Worm (Caenorhabditis elegans): ENCODE data around the gene K07B1.4.

- TF ChIP-seq Y5F2A.4 (GFP tag; optimal IDR thresholded peaks at IDR 0.05) = no peak
- TF ChIP-seq rbr-2 (tag; optimal IDR thresholded peaks at IDR 0.05) = no peak
- no peak for TF ChIP-seq set-16 (GFP tag; IDR thresholded peaks at IDR 0.05)
- no peak for TF ChIP-seq ceh-28 (tag; optimal IDR thresholded peaks at IDR 0.05)
- TF ChIP-seq mep-1 (tag; optimal IDR thresholded peaks at IDR 0.05) = peak; percentile 6
- TF ChIP-seq ceh-20 (GFP tag; IDR thresholded peaks at IDR 0.05) = peak; percentile 39; the same call in 1 of the 2 replicates
Measured at ce11 chrV:9327691-9328090, 1.1 kb upstream of the K07B1.4 start.
